Worm (Caenorhabditis elegans): ENCODE measurements around the gene Y38H6C.20.

DNA sequence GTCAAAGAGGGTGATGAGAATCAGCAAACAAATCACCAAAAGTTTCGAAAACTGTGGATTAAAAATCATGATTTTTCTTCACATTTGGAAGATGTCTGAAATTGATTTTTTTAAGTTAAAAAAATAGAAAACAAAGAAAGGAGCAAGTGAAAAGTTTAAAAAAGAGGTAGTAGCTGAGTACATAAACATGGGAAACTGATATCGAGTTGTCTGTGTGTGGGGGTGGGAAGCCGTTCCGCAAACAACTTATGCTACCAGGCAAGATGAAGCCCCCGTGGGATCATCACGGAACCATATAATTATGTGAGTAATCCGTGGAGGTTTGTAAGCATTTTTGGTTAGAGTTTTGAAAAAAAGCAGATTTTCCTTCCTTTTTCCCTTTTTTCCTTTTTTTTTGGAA lies at the start of gene Y38H6C.20:
- TF ChIP-seq lin-54 (GFP tag; optimal IDR thresholded peaks at IDR 0.05) (no peak), snpc-1.3 (tag; optimal IDR thresholded peaks at IDR 0.05; ENCODE audit: insufficient read depth) (no peak), bed-2 (GFP tag; IDR thresholded peaks at IDR 0.05) (no peak), ztf-25 (GFP tag; IDR thresholded peaks at IDR 0.05) (no peak), ama-1 (optimal IDR thresholded peaks at IDR 0.05) (no peak), ama-1 (GFP tag; optimal IDR thresholded peaks at IDR 0.05) (no peak), ztf-18 (tag; optimal IDR thresholded peaks at IDR 0.05) (no peak), lsy-27 (tag; optimal IDR thresholded peaks at IDR 0.05; ENCODE audit: borderline replicate concordance, insufficient read depth) (no peak), somi-1 (GFP tag; optimal IDR thresholded peaks at IDR 0.05) (no peak), let-607 (tag; optimal IDR thresholded peaks at IDR 0.05) (no peak), hmg-20 (GFP tag; IDR thresholded peaks at IDR 0.05) (no peak), pbrm-1 (GFP tag; IDR thresholded peaks at IDR 0.05) (no peak)

Data from whole organism, young adult.